Worm (Caenorhabditis elegans) whole organism, L4/young adult: ENCODE results near the gene alr-1.

Experiments
- W03F9.2 ChIP-seq: fragments of 150-350 bp; optimal IDR thresholded peaks from 2 replicates; lab custom pipeline; 2014; ENCODE audit warnings: missing biosample characterization, missing genetic modification characterization
- dao-5 ChIP-seq: sonication (generic microtip); optimal IDR thresholded peaks from 2 replicates; lab custom pipeline; 2016; ENCODE audit warnings: missing genotype, missing genetic modification characterization, moderate library complexity, missing compliant biosample characterization
- him-1 ChIP-seq: sonication (generic microtip); optimal IDR thresholded peaks from 2 replicates; lab custom pipeline; 2016; ENCODE audit warnings: missing genotype, missing genetic modification reagents, missing genetic modification characterization, missing compliant biosample characterization

alr-1 gene

DNA sequence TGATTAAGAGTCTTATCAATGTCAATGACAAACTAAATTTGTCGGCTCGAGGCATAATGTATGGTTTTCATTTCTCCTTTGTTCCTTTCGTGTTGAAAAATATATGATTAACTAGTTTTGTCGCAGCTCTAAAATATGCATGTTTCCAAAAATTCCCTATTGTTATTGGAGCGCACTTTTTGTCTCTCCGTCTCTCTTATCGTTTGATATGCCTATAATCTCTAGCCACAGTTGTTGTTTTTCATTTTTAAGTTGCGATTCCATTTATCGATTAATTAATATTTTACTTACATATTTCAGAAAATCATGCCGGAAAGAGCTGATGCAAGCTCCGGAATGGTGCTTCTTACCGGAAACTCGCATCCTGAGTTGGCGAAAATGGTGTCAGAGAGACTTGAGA is 52.1 kb downstream of the alr-1 start, which contains the start of gene W04G3.5:
TSS of gene W04G3.5 (plus strand) at position 301 of the 400 bp plus-strand sequence.
- TF ChIP-seq him-1 (tag; lab: Kevin White, UChicago) (no peak), dao-5 (tag; lab: Kevin White, UChicago) (no peak), W03F9.2 (no peak)

DNA sequence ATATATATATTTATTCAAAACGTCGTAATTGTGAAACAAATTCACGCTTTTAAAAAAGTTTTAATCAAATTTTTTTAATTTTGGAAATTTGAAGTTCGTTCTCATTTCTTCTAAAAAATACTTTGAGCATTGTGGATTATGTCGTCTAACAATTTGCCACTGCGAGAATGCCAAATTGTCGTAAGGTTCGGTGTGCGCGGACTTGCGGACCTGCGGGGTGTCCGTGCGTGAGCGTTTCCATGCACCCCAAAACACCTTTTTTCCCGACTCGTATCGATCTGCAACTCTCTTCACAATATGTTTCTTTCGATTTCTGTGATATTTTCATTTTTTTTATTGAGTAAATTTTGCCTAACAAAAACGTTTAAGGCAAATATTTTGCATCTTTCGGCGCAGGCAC is 52.7 kb downstream of the alr-1 start:
- TF ChIP-seq him-1 (tag; lab: Kevin White, UChicago) (no peak), dao-5 (tag; lab: Kevin White, UChicago) (no peak)
